Fruit fly (Drosophila melanogaster) whole organism, embryonic: ENCODE measurements around the gene CG33120.

Experiments used
- Blimp-1 ChIP-seq: fragments of 200-800 bp; sonication (Bioruptor generic); optimal IDR thresholded peaks from 3 replicates; lab custom pipeline; 2018; ENCODE audit warnings: missing biosample characterization, missing genetic modification characterization, mild to moderate bottlenecking, moderate library complexity, missing genetic modification reagents
- Bteb2 ChIP-seq: fragments of 200-800 bp; sonication (Bioruptor generic); optimal IDR thresholded peaks from 2 replicates; lab custom pipeline; 2016; ENCODE audit warnings: missing biosample characterization, missing genetic modification characterization
- CG11247 ChIP-seq: fragments of 200-800 bp; sonication (Bioruptor generic); IDR thresholded peaks from 2 replicates; pipeline ENCODE4 v1.3.6; 2022; ENCODE audit warnings: missing biosample characterization, missing genetic modification characterization
- CG12071 ChIP-seq: fragments of 200-800 bp; sonication (Bioruptor generic); optimal IDR thresholded peaks from 3 replicates; lab custom pipeline; 2018; ENCODE audit warnings: missing biosample characterization, mild to moderate bottlenecking, missing genetic modification characterization
- CG15269 ChIP-seq: fragments of 200-800 bp; sonication (Bioruptor generic); optimal IDR thresholded peaks from 2 replicates; lab custom pipeline; 2018; ENCODE audit warnings: missing biosample characterization, mild to moderate bottlenecking, missing genetic modification characterization, moderate library complexity
- CG15696 ChIP-seq: fragments of 200-800 bp; sonication (Bioruptor generic); optimal IDR thresholded peaks from 2 replicates; lab custom pipeline; 2019; ENCODE audit warnings: missing biosample characterization, mild to moderate bottlenecking, missing genetic modification characterization, moderate library complexity
- CG1603 ChIP-seq: fragments of 200-800 bp; sonication (Bioruptor generic); optimal IDR thresholded peaks from 2 replicates; lab custom pipeline; 2019; ENCODE audit warnings: missing biosample characterization, mild to moderate bottlenecking, missing genetic modification characterization, moderate library complexity
- CG17568 ChIP-seq: fragments of 200-800 bp; sonication (Bioruptor generic); optimal IDR thresholded peaks from 2 replicates; lab custom pipeline; 2018; ENCODE audit warnings: missing biosample characterization, mild to moderate bottlenecking, missing genetic modification characterization, moderate library complexity
- CG17802 ChIP-seq: fragments of 200-800 bp; sonication (Bioruptor generic); optimal IDR thresholded peaks from 2 replicates; lab custom pipeline; 2018; ENCODE audit warnings: missing biosample characterization, mild to moderate bottlenecking, missing genetic modification characterization, moderate library complexity
- CG1832 ChIP-seq: fragments of 200-800 bp; sonication (Bioruptor generic); optimal IDR thresholded peaks from 2 replicates; lab custom pipeline; 2017; ENCODE audit warnings: missing biosample characterization, mild to moderate bottlenecking, missing genetic modification characterization, inconsistent platforms
- CG2199 ChIP-seq: fragments of 200-800 bp; sonication (Bioruptor generic); IDR thresholded peaks from 3 replicates; pipeline ENCODE4 v1.3.6; 2022; ENCODE audit warnings: missing biosample characterization, missing genetic modification characterization
- CG2678 ChIP-seq: fragments of 200-800 bp; sonication (Bioruptor generic); optimal IDR thresholded peaks from 3 replicates; lab custom pipeline; 2019; ENCODE audit warnings: missing biosample characterization, mild to moderate bottlenecking, missing genetic modification characterization, moderate library complexity
- CG2712 ChIP-seq: fragments of 200-800 bp; optimal IDR thresholded peaks from 3 replicates; lab custom pipeline; 2019; ENCODE audit warnings: missing biosample characterization, mild to moderate bottlenecking, missing genetic modification characterization, moderate library complexity
- CG4404 ChIP-seq: fragments of 200-800 bp; sonication (Bioruptor generic); IDR thresholded peaks from 2 replicates; pipeline ENCODE4 v1.3.6; 2022; ENCODE audit warnings: missing biosample characterization, missing genetic modification characterization
- CG4424 ChIP-seq: fragments of 200-800 bp; sonication (Bioruptor generic); optimal IDR thresholded peaks from 3 replicates; lab custom pipeline; 2016; ENCODE audit warnings: missing biosample characterization, missing genetic modification characterization
- CG5245 ChIP-seq: fragments of 200-800 bp; sonication (Bioruptor generic); optimal IDR thresholded peaks from 3 replicates; lab custom pipeline; 2016; ENCODE audit warnings: missing biosample characterization, missing genetic modification characterization
- CG6175 ChIP-seq: fragments of 200-800 bp; sonication (Bioruptor generic); IDR thresholded peaks from 3 replicates; pipeline ENCODE4 v1.3.6; 2022; ENCODE audit warnings: missing biosample characterization, missing genetic modification characterization
- CG6654 ChIP-seq: fragments of 200-800 bp; sonication (Bioruptor generic); optimal IDR thresholded peaks from 2 replicates; lab custom pipeline; 2017; ENCODE audit warnings: missing biosample characterization, mild to moderate bottlenecking, missing genetic modification characterization
- CG6689 ChIP-seq: fragments of 200-800 bp; sonication (Bioruptor generic); IDR thresholded peaks from 2 replicates; pipeline ENCODE4 v1.3.6; 2022; ENCODE audit warnings: missing biosample characterization, missing genetic modification characterization
- CG6813 ChIP-seq: fragments of 200-800 bp; sonication (Bioruptor generic); optimal IDR thresholded peaks from 2 replicates; lab custom pipeline; 2017; ENCODE audit warnings: missing biosample characterization, missing genetic modification characterization, mild to moderate bottlenecking, moderate library complexity, missing genetic modification reagents
- CG7556 ChIP-seq: fragments of 200-800 bp; sonication (Bioruptor generic); optimal IDR thresholded peaks from 2 replicates; lab custom pipeline; 2017; ENCODE audit warnings: missing biosample characterization, mild to moderate bottlenecking, missing genetic modification characterization
- CG7963 ChIP-seq: fragments of 200-800 bp; sonication (Bioruptor generic); IDR thresholded peaks from 3 replicates; pipeline ENCODE4 v1.3.6; 2022; ENCODE audit warnings: missing biosample characterization, missing genetic modification characterization; ENCODE audit not compliant: partially characterized antibody
- CTCF ChIP-seq: fragments of 200-800 bp; sonication (Bioruptor generic); optimal IDR thresholded peaks from 2 replicates; lab custom pipeline; 2017; ENCODE audit warnings: missing biosample characterization, mild to moderate bottlenecking, missing genetic modification characterization, moderate library complexity
- CrebB ChIP-seq: fragments of 200-800 bp; sonication (Bioruptor generic); optimal IDR thresholded peaks from 3 replicates; lab custom pipeline; 2018; ENCODE audit warnings: missing biosample characterization, mild to moderate bottlenecking, missing genetic modification characterization
- D ChIP-seq, 2 experiments: fragments of 200-800 bp in 1 of 2; fragments of >200 bp in 1 of 2; sonication (Bioruptor generic) in 1 of 2; optimal IDR thresholded peaks; 2 replicates in 1 of 2; 3 replicates in 1 of 2; lab custom pipeline; 2017; ENCODE audit warnings: mild to moderate bottlenecking in 1 of 2, missing biosample characterization in 1 of 2, missing genetic modification characterization in 1 of 2, missing genetic modification reagents in 1 of 2
- Dll ChIP-seq: fragments of 200-800 bp; sonication (Bioruptor generic); IDR thresholded peaks from 4 replicates; pipeline ENCODE4 v1.3.6; 2022; ENCODE audit warnings: missing biosample characterization, missing genetic modification characterization; ENCODE audit not compliant: partially characterized antibody
- Gsc ChIP-seq: fragments of 200-800 bp; sonication (Bioruptor generic); IDR thresholded peaks from 2 replicates; pipeline ENCODE4 v1.3.6; 2022; ENCODE audit warnings: missing biosample characterization, missing genetic modification characterization
- Mad ChIP-seq: fragments of 200-800 bp; sonication (Bioruptor generic); optimal IDR thresholded peaks from 2 replicates; lab custom pipeline; 2016; ENCODE audit warnings: missing biosample characterization, missing genetic modification characterization
- NC2β ChIP-seq: fragments of 200-800 bp; sonication (Bioruptor generic); optimal IDR thresholded peaks from 2 replicates; lab custom pipeline; 2016; ENCODE audit warnings: missing biosample characterization, missing genetic modification characterization
- NfI ChIP-seq: fragments of 200-800 bp; sonication (Bioruptor generic); optimal IDR thresholded peaks from 3 replicates; lab custom pipeline; 2018; ENCODE audit warnings: missing biosample characterization, mild to moderate bottlenecking, missing genetic modification characterization, moderate library complexity
- Opbp ChIP-seq: fragments of 200-800 bp; sonication (Bioruptor generic); IDR thresholded peaks from 3 replicates; pipeline ENCODE4 v1.3.6; 2022; ENCODE audit warnings: missing biosample characterization, missing genetic modification characterization; ENCODE audit not compliant: partially characterized antibody
- Six4 ChIP-seq: fragments of 200-800 bp; sonication (Bioruptor generic); optimal IDR thresholded peaks from 2 replicates; lab custom pipeline; 2016; ENCODE audit warnings: missing biosample characterization, missing genetic modification characterization
- Stat92E ChIP-seq, 3 experiments: fragments of >200 bp in 2 of 3; fragments of 200-800 bp in 1 of 3; sonication (Bioruptor generic) in 1 of 3; optimal IDR thresholded peaks; 2 replicates each; lab custom pipeline; 2017 to 2019; ENCODE audit warnings: missing biosample characterization in 3 of 3, missing genetic modification characterization in 3 of 3, mild to moderate bottlenecking in 1 of 3, moderate library complexity in 1 of 3
- cg ChIP-seq: fragments of 200-800 bp; sonication (Bioruptor generic); optimal IDR thresholded peaks from 3 replicates; lab custom pipeline; 2019; ENCODE audit warnings: missing biosample characterization, mild to moderate bottlenecking, missing genetic modification characterization, moderate library complexity
- chm ChIP-seq: fragments of 200-800 bp; sonication (Bioruptor generic); IDR thresholded peaks from 2 replicates; pipeline ENCODE4 v1.3.6; 2022; ENCODE audit warnings: missing biosample characterization, missing genetic modification characterization
- crc ChIP-seq: fragments of 200-800 bp; sonication (Bioruptor generic); optimal IDR thresholded peaks from 2 replicates; lab custom pipeline; 2016; ENCODE audit warnings: missing biosample characterization, missing genetic modification characterization
- grau ChIP-seq: fragments of 200-800 bp; optimal IDR thresholded peaks from 3 replicates; lab custom pipeline; 2019; ENCODE audit warnings: missing biosample characterization, mild to moderate bottlenecking, missing genetic modification characterization, moderate library complexity
- ken ChIP-seq: fragments of 200-800 bp; sonication (Bioruptor generic); IDR thresholded peaks from 3 replicates; pipeline ENCODE4 v1.3.6; 2022; ENCODE audit warnings: missing biosample characterization, missing genetic modification characterization
- lola ChIP-seq, 3 experiments: fragments of >200 bp in 2 of 3; fragments of 200-800 bp in 1 of 3; sonication (Bioruptor generic) in 1 of 3; optimal IDR thresholded peaks; 2 replicates each; lab custom pipeline; 2017 to 2019; ENCODE audit warnings: missing biosample characterization in 3 of 3, missing genetic modification characterization in 3 of 3, mild to moderate bottlenecking in 1 of 3, moderate library complexity in 1 of 3
- nmo ChIP-seq: fragments of 200-800 bp; sonication (Bioruptor generic); optimal IDR thresholded peaks from 2 replicates; lab custom pipeline; 2018; ENCODE audit warnings: missing biosample characterization, mild to moderate bottlenecking, missing genetic modification characterization, moderate library complexity
- onecut ChIP-seq: fragments of 200-800 bp; sonication (Bioruptor generic); IDR thresholded peaks from 2 replicates; pipeline ENCODE4 v1.3.6; 2022; ENCODE audit warnings: missing biosample characterization, missing genetic modification characterization
- peb ChIP-seq: fragments of 200-800 bp; sonication (Bioruptor generic); IDR thresholded peaks from 2 replicates; pipeline ENCODE4 v1.3.6; 2022; ENCODE audit warnings: missing biosample characterization, missing genetic modification characterization
- scrt ChIP-seq: fragments of 200-800 bp; sonication (Bioruptor generic); optimal IDR thresholded peaks from 2 replicates; lab custom pipeline; 2018; ENCODE audit warnings: missing biosample characterization, mild to moderate bottlenecking, missing genetic modification characterization, moderate library complexity
- sens ChIP-seq: fragments of 200-800 bp; sonication (Bioruptor generic); peaks from one replicate; lab custom pipeline; 2016; ENCODE audit warnings: missing biosample characterization, missing genetic modification characterization
- ssp ChIP-seq: fragments of 200-800 bp; sonication (Bioruptor generic); IDR thresholded peaks from 2 replicates; pipeline ENCODE4 v1.3.6; 2022; ENCODE audit warnings: missing biosample characterization, missing genetic modification characterization
- zen ChIP-seq: fragments of 200-800 bp; sonication (Bioruptor generic); optimal IDR thresholded peaks from 3 replicates; lab custom pipeline; 2018; ENCODE audit warnings: missing biosample characterization, mild to moderate bottlenecking, missing genetic modification characterization, moderate library complexity

The CG33120 gene

DNA sequence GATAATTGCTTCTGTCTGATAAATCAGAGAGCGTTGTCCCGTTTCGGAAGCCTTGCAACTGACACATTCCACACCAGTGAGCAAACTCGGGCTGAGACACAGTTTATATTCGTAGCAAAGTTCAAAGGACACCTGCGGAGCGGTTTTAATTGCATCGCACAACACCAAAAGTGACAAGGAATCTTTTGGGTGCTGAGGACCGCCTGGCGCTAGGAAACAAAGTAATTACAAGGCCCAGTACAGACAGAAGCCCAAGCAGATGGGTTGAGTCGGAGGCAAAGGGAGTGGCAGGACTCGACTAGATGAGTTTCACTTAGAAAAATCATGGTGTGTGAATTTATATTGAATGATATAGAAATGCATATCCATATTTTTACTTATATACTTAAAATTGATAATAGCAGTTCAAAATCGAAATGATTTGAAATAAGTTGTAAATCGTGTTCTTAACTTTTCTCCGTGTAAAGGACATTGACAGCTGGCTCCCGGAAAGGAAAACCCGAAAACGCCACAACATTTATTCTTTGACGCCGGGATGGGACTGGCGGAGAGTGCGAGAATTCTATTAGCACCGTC is 35.5 kb downstream of the CG33120 start (continued):
- TF ChIP-seq chm = 0 out of 2 replicates have a peak, but pooled peaks have one; percentile 18
- TF ChIP-seq ssp (GFP tag; lab: Robert Waterston, UW) = peak; percentile 28; the same call in 1 of the 2 replicates
- no peak for TF ChIP-seq onecut (GFP tag; lab: Robert Waterston, UW)
- no peak for TF ChIP-seq CG1832 (GFP tag; lab: Kevin White, UChicago)
- peak; percentile 93 for TF ChIP-seq zen (tag; lab: Kevin White, UChicago)
- TF ChIP-seq CrebB (tag; lab: Kevin White, UChicago) = no peak
- TF ChIP-seq cg (GFP tag; lab: Kevin White, UChicago) = no peak
- TF ChIP-seq CG6813 = no peak
- TF ChIP-seq CG7963 (GFP tag; lab: Robert Waterston, UW) = no peak
- no peak for TF ChIP-seq Gsc (GFP tag; lab: Robert Waterston, UW)
- TF ChIP-seq ken (GFP tag; lab: Robert Waterston, UW) = no peak
- TF ChIP-seq CG5245 (GFP tag; lab: Kevin White, UChicago) = no peak
- TF ChIP-seq Mad = no peak
- peak; percentile 39 for TF ChIP-seq CG7556 (GFP tag; lab: Kevin White, UChicago)
- no peak for TF ChIP-seq NfI (GFP tag; lab: Kevin White, UChicago)
- TF ChIP-seq CG4404 = no peak
- TF ChIP-seq CG15269 (tag; lab: Kevin White, UChicago) = peak; percentile 19
- TF ChIP-seq CG17802 (tag; lab: Kevin White, UChicago) = no peak
- no peak for TF ChIP-seq scrt
- no peak for TF ChIP-seq CTCF (GFP tag; lab: Kevin White, UChicago)
- TF ChIP-seq Stat92E (GFP tag; optimal IDR thresholded peaks at IDR 0.05; lab: Kevin White, UChicago) = no peak
- TF ChIP-seq CG11247 (GFP tag; lab: Robert Waterston, UW) = no peak
- TF ChIP-seq lola (GFP tag; optimal IDR thresholded peaks at IDR 0.05; lab: Kevin White, UChicago) = peak in 1 of 3 experiments; percentile 43
- peak; percentile 47 for TF ChIP-seq CG2678 (tag; lab: Kevin White, UChicago)
- TF ChIP-seq CG6654 = no peak
- TF ChIP-seq sens (GFP tag; lab: Kevin White, UChicago) = peak; percentile 65
- peak; percentile 22 for TF ChIP-seq nmo (GFP tag; lab: Kevin White, UChicago)
- no peak for TF ChIP-seq CG12071
- peak; percentile 20 for TF ChIP-seq Blimp-1 (GFP tag; lab: Kevin White, UChicago)
- no peak for TF ChIP-seq Dll (GFP tag; lab: Robert Waterston, UW)
- 0 out of 2 replicates have a peak, but pooled peaks have one; percentile 15 for TF ChIP-seq CG6689 (GFP tag; lab: Robert Waterston, UW)
- no peak for TF ChIP-seq D (optimal IDR thresholded peaks at IDR 0.05; lab: Kevin White, UChicago)
- peak; percentile 10 for TF ChIP-seq D (GFP tag; optimal IDR thresholded peaks at IDR 0.05; lab: Kevin White, UChicago)
- peak; percentile 54 for TF ChIP-seq CG2712
- TF ChIP-seq CG1603 (tag; lab: Kevin White, UChicago) = peak; percentile 47
- no peak for TF ChIP-seq Bteb2 (GFP tag; lab: Kevin White, UChicago)
- no peak for TF ChIP-seq CG2199 (GFP tag; lab: Robert Waterston, UW)
- TF ChIP-seq CG17568 (GFP tag; lab: Kevin White, UChicago) = no peak
- TF ChIP-seq CG6175 (GFP tag; lab: Robert Waterston, UW) = no peak
- no peak for TF ChIP-seq NC2β (GFP tag; lab: Kevin White, UChicago)
- TF ChIP-seq Opbp (GFP tag; lab: Robert Waterston, UW) = no peak
- no peak for TF ChIP-seq peb (GFP tag; lab: Robert Waterston, UW)
- TF ChIP-seq grau (tag; lab: Kevin White, UChicago) = peak; percentile 23
- TF ChIP-seq CG4424 (GFP tag; lab: Kevin White, UChicago) = peak; percentile 26
- TF ChIP-seq CG15696 (tag; lab: Kevin White, UChicago) = peak; percentile 3
- TF ChIP-seq crc (GFP tag; lab: Kevin White, UChicago) = no peak
- no peak for TF ChIP-seq Six4 (GFP tag; lab: Kevin White, UChicago)
- TF ChIP-seq, all 482 proteins: peak for 77
